Fruit fly (Drosophila melanogaster) whole organism: ENCODE measurements around the gene dod.

Experiments
- CG8478 ChIP-seq: fragments of >200 bp; optimal IDR thresholded peaks from 2 replicates; lab custom pipeline; 2018; ENCODE audit warnings: inconsistent platforms
- Dll ChIP-seq: fragments of >200 bp; optimal IDR thresholded peaks from 2 replicates; lab custom pipeline; 2017
- EcR ChIP-seq, 2 experiments: fragments of >200 bp; optimal IDR thresholded peaks; 2 replicates each; lab custom pipeline; 2017; ENCODE audit warnings: missing biosample characterization in 2 of 2, missing genetic modification characterization in 2 of 2, missing genetic modification reagents in 2 of 2
- pan ChIP-seq: fragments of >200 bp; optimal IDR thresholded peaks from 2 replicates; lab custom pipeline; 2017
- psq ChIP-seq: fragments of >200 bp; optimal IDR thresholded peaks from 2 replicates; lab custom pipeline; 2017

DNA sequence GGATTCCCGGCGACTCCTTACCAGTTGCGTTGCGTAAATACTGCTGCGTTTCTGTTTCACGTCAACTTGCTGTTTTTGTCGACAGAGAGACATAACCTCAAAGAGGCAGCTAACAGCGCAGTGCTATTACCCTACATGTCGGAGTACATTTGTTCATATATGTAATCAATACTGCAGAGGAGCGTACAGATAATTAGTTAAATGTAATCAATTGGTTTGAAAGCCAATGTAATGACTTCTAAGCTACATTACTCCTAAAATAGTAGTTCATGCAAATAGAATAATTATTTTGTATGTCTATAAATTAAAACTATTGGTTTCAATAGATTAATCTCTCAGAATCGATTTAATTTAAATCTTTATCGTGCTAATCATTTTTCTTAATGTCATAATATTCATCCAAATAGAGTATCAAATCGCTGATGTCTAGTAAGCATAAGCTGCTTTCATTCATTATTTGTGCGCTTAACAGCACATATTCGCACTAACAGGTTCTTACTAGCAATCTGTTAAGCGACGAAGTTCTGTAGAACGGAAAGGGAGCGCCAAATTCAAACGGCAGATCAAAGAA, 25.9 kb upstream of the dod start, which contains the start of the genes SLIRP1 and anox:
- TF ChIP-seq Dll (lab: Kevin White, UChicago) (no peak), pan (lab: Kevin White, UChicago) (no peak), EcR (GFP tag; optimal IDR thresholded peaks at IDR 0.05; lab: Kevin White, UChicago) (no peak), CG8478 (lab: Kevin White, UChicago) (no peak), psq (lab: Kevin White, UChicago) (no peak)
